Fruit fly (Drosophila melanogaster) whole organism, embryonic: ENCODE results near the gene CG13670.

Source experiments
- CG11695 ChIP-seq: fragments of 200-800 bp; sonication (Bioruptor generic); IDR thresholded peaks from 3 replicates; pipeline ENCODE4 v1.3.6; 2022; ENCODE audit warnings: missing biosample characterization, missing genetic modification characterization
- CG11696 ChIP-seq: fragments of 200-800 bp; sonication (Bioruptor generic); IDR thresholded peaks from 2 replicates; pipeline ENCODE4 v1.3.6; 2022; ENCODE audit warnings: missing biosample characterization, missing genetic modification characterization
- CG12659 ChIP-seq: fragments of 200-800 bp; sonication (Bioruptor generic); optimal IDR thresholded peaks from 3 replicates; lab custom pipeline; 2017; ENCODE audit warnings: mild to moderate bottlenecking, missing biosample characterization, missing genetic modification reagents, missing genetic modification characterization
- CG12769 ChIP-seq: fragments of 200-800 bp; sonication (Bioruptor generic); optimal IDR thresholded peaks from 2 replicates; lab custom pipeline; 2019; ENCODE audit warnings: missing biosample characterization, mild to moderate bottlenecking, missing genetic modification characterization, moderate library complexity
- CG1529 ChIP-seq: fragments of 200-800 bp; sonication (Bioruptor generic); optimal IDR thresholded peaks from 3 replicates; lab custom pipeline; 2018; ENCODE audit warnings: missing biosample characterization, missing genetic modification characterization
- CG15514 ChIP-seq: fragments of 200-800 bp; sonication (Bioruptor generic); optimal IDR thresholded peaks from 3 replicates; lab custom pipeline; 2017; ENCODE audit warnings: missing biosample characterization, missing genetic modification characterization, mild to moderate bottlenecking, moderate library complexity, missing genetic modification reagents
- CG17359 ChIP-seq: fragments of 200-800 bp; sonication (Bioruptor generic); optimal IDR thresholded peaks from 3 replicates; lab custom pipeline; 2018; ENCODE audit warnings: missing biosample characterization, mild to moderate bottlenecking, missing genetic modification characterization, moderate library complexity
- CG18476 ChIP-seq: fragments of 200-800 bp; sonication (Bioruptor generic); optimal IDR thresholded peaks from 2 replicates; lab custom pipeline; 2016; ENCODE audit warnings: missing biosample characterization, mild to moderate bottlenecking, missing genetic modification characterization
- CG2120 ChIP-seq: fragments of 200-800 bp; sonication (Bioruptor generic); optimal IDR thresholded peaks from 3 replicates; lab custom pipeline; 2016; ENCODE audit warnings: missing biosample characterization, missing genetic modification characterization
- CG2129 ChIP-seq: fragments of 200-800 bp; sonication (Bioruptor generic); IDR thresholded peaks from 2 replicates; pipeline ENCODE4 v1.3.6; 2022; ENCODE audit warnings: missing biosample characterization, missing genetic modification characterization; ENCODE audit not compliant: partially characterized antibody
- CG2199 ChIP-seq: fragments of 200-800 bp; sonication (Bioruptor generic); IDR thresholded peaks from 3 replicates; pipeline ENCODE4 v1.3.6; 2022; ENCODE audit warnings: missing biosample characterization, missing genetic modification characterization
- CG2712 ChIP-seq: fragments of 200-800 bp; optimal IDR thresholded peaks from 3 replicates; lab custom pipeline; 2019; ENCODE audit warnings: missing biosample characterization, mild to moderate bottlenecking, missing genetic modification characterization, moderate library complexity
- CG34422 ChIP-seq: fragments of 200-800 bp; sonication (Bioruptor generic); IDR thresholded peaks from 3 replicates; pipeline ENCODE4 v1.3.6; 2022; ENCODE audit warnings: missing biosample characterization, missing genetic modification characterization
- CG4328 ChIP-seq: fragments of 200-800 bp; sonication (Bioruptor generic); optimal IDR thresholded peaks from 3 replicates; lab custom pipeline; 2017; ENCODE audit warnings: missing biosample characterization, missing genetic modification reagents, missing genetic modification characterization
- CG4360 ChIP-seq: fragments of 200-800 bp; sonication (Bioruptor generic); IDR thresholded peaks from 2 replicates; pipeline ENCODE4 v1.3.6; 2022; ENCODE audit warnings: missing biosample characterization, missing genetic modification characterization
- CG5953 ChIP-seq: fragments of 200-800 bp; sonication (Bioruptor generic); IDR thresholded peaks from 2 replicates; pipeline ENCODE4 v1.3.6; 2022; ENCODE audit warnings: missing biosample characterization, missing genetic modification characterization
- CG6254 ChIP-seq: fragments of 200-800 bp; sonication (Bioruptor generic); optimal IDR thresholded peaks from 3 replicates; lab custom pipeline; 2017; ENCODE audit warnings: mild to moderate bottlenecking, missing biosample characterization, missing genetic modification reagents, missing genetic modification characterization
- CG7839 ChIP-seq: fragments of 200-800 bp; sonication (Bioruptor generic); optimal IDR thresholded peaks from 3 replicates; lab custom pipeline; 2018; ENCODE audit warnings: missing biosample characterization, mild to moderate bottlenecking, missing genetic modification characterization, moderate library complexity
- CG8359 ChIP-seq: fragments of 200-800 bp; sonication (Bioruptor generic); optimal IDR thresholded peaks from 2 replicates; lab custom pipeline; 2017; ENCODE audit warnings: missing biosample characterization, mild to moderate bottlenecking, missing genetic modification characterization, borderline replicate concordance
- CG8478 ChIP-seq: fragments of >200 bp; optimal IDR thresholded peaks from 2 replicates; lab custom pipeline; 2018
- CG9215 ChIP-seq: fragments of 200-800 bp; sonication (Bioruptor generic); IDR thresholded peaks from 2 replicates; pipeline ENCODE4 v1.3.6; 2022; ENCODE audit warnings: missing biosample characterization, missing genetic modification characterization
- Dbx ChIP-seq: fragments of 200-800 bp; sonication (Bioruptor generic); IDR thresholded peaks from 3 replicates; pipeline ENCODE4 v1.3.6; 2022; ENCODE audit warnings: missing biosample characterization, missing genetic modification characterization
- Dip2 ChIP-seq: fragments of 200-800 bp; sonication (Bioruptor generic); IDR thresholded peaks from 2 replicates; pipeline ENCODE4 v1.3.6; 2022; ENCODE audit warnings: missing biosample characterization, missing genetic modification characterization
- Doc2 ChIP-seq: fragments of 200-800 bp; sonication (Bioruptor generic); IDR thresholded peaks from 2 replicates; pipeline ENCODE4 v1.3.6; 2022; ENCODE audit warnings: missing biosample characterization, missing genetic modification characterization
- E2f2 ChIP-seq: fragments of 200-800 bp; sonication (Bioruptor generic); IDR thresholded peaks from 2 replicates; pipeline ENCODE4 v1.3.6; 2022; ENCODE audit warnings: missing biosample characterization, missing genetic modification characterization
- Elba2 ChIP-seq: fragments of 200-800 bp; sonication (Bioruptor generic); optimal IDR thresholded peaks from 3 replicates; lab custom pipeline; 2016; ENCODE audit warnings: missing biosample characterization, missing genetic modification characterization
- HHEX ChIP-seq: fragments of 200-800 bp; sonication (Bioruptor generic); optimal IDR thresholded peaks from 3 replicates; lab custom pipeline; 2017; ENCODE audit warnings: missing biosample characterization, mild to moderate bottlenecking, missing genetic modification characterization, missing genetic modification reagents
- Kr ChIP-seq: fragments of 200-800 bp; sonication (Bioruptor generic); optimal IDR thresholded peaks from 2 replicates; lab custom pipeline; 2017; ENCODE audit warnings: missing biosample characterization, mild to moderate bottlenecking, missing genetic modification characterization
- Mad ChIP-seq: fragments of 200-800 bp; sonication (Bioruptor generic); optimal IDR thresholded peaks from 2 replicates; lab custom pipeline; 2016; ENCODE audit warnings: missing biosample characterization, missing genetic modification characterization
- Med ChIP-seq: fragments of 200-800 bp; sonication (Bioruptor generic); peaks from one replicate; lab custom pipeline; 2016; ENCODE audit warnings: missing biosample characterization, missing genetic modification characterization, mild to moderate bottlenecking, inconsistent platforms, moderate library complexity
- Sry-β ChIP-seq: fragments of 200-800 bp; sonication (Bioruptor generic); optimal IDR thresholded peaks from 2 replicates; lab custom pipeline; 2018; ENCODE audit warnings: missing biosample characterization, mild to moderate bottlenecking, missing genetic modification characterization, moderate library complexity
- Xbp1 ChIP-seq: fragments of 200-800 bp; sonication (Bioruptor generic); optimal IDR thresholded peaks from 3 replicates; lab custom pipeline; 2016; ENCODE audit warnings: missing biosample characterization, mild to moderate bottlenecking, missing genetic modification characterization
- aop ChIP-seq: fragments of 200-800 bp; sonication (Bioruptor generic); IDR thresholded peaks from 2 replicates; pipeline ENCODE4 v1.3.6; 2022; ENCODE audit warnings: missing biosample characterization, missing genetic modification characterization
- ash1 ChIP-seq: fragments of 200-800 bp; sonication (Bioruptor generic); optimal IDR thresholded peaks from 2 replicates; lab custom pipeline; 2018; ENCODE audit warnings: missing biosample characterization, mild to moderate bottlenecking, missing genetic modification characterization
- croc ChIP-seq: fragments of 200-800 bp; sonication (Bioruptor generic); conservative IDR thresholded peaks from 3 replicates; pipeline ENCODE4 v1.3.6; 2022; ENCODE audit warnings: missing biosample characterization, missing genetic modification characterization
- dimm ChIP-seq: fragments of 200-800 bp; sonication (Bioruptor generic); IDR thresholded peaks from 2 replicates; pipeline ENCODE4 v1.3.6; 2022; ENCODE audit warnings: missing biosample characterization, missing genetic modification characterization
- dmrt11E ChIP-seq: fragments of 200-800 bp; sonication (Bioruptor generic); optimal IDR thresholded peaks from 3 replicates; lab custom pipeline; 2018; ENCODE audit warnings: missing biosample characterization, mild to moderate bottlenecking, missing genetic modification characterization, moderate library complexity
- eyg ChIP-seq: fragments of 200-800 bp; sonication (Bioruptor generic); optimal IDR thresholded peaks from 3 replicates; lab custom pipeline; 2016; ENCODE audit warnings: missing biosample characterization, missing genetic modification characterization
- fd96Cb ChIP-seq: fragments of 200-800 bp; sonication (Bioruptor generic); optimal IDR thresholded peaks from 2 replicates; lab custom pipeline; 2018; ENCODE audit warnings: missing biosample characterization, mild to moderate bottlenecking, missing genetic modification characterization, moderate library complexity
- gcm2 ChIP-seq: fragments of 200-800 bp; sonication (Bioruptor generic); optimal IDR thresholded peaks from 2 replicates; lab custom pipeline; 2016; ENCODE audit warnings: missing biosample characterization, missing genetic modification characterization
- gsb ChIP-seq: fragments of 200-800 bp; sonication (Bioruptor generic); IDR thresholded peaks from 2 replicates; pipeline ENCODE4 v1.3.6; 2022; ENCODE audit warnings: missing biosample characterization, missing genetic modification characterization
- ind ChIP-seq: fragments of 200-800 bp; sonication (Bioruptor generic); optimal IDR thresholded peaks from 3 replicates; lab custom pipeline; 2016; ENCODE audit warnings: missing biosample characterization, missing genetic modification characterization
- jing ChIP-seq: fragments of 200-800 bp; sonication (Bioruptor generic); optimal IDR thresholded peaks from 2 replicates; lab custom pipeline; 2018; ENCODE audit warnings: missing biosample characterization, mild to moderate bottlenecking, missing genetic modification characterization
- onecut ChIP-seq: fragments of 200-800 bp; sonication (Bioruptor generic); IDR thresholded peaks from 2 replicates; pipeline ENCODE4 v1.3.6; 2022; ENCODE audit warnings: missing biosample characterization, missing genetic modification characterization
- pnt ChIP-seq: fragments of 200-800 bp; sonication (Bioruptor generic); optimal IDR thresholded peaks from 3 replicates; lab custom pipeline; 2016; ENCODE audit warnings: missing biosample characterization, missing genetic modification characterization
- seq ChIP-seq: fragments of 200-800 bp; sonication (Bioruptor generic); IDR thresholded peaks from 2 replicates; pipeline ENCODE4 v1.3.6; 2022; ENCODE audit warnings: missing biosample characterization, missing genetic modification characterization
- slbo ChIP-seq: fragments of 200-800 bp; sonication (Bioruptor generic); IDR thresholded peaks from 2 replicates; pipeline ENCODE4 v1.3.6; 2022; ENCODE audit warnings: missing biosample characterization, missing genetic modification characterization
- slp2 ChIP-seq: fragments of 200-800 bp; sonication (Bioruptor generic); optimal IDR thresholded peaks from 2 replicates; lab custom pipeline; 2016; ENCODE audit warnings: missing biosample characterization, missing genetic modification characterization
- tin ChIP-seq: fragments of 200-800 bp; sonication (Bioruptor generic); optimal IDR thresholded peaks from 3 replicates; lab custom pipeline; 2016; ENCODE audit warnings: missing biosample characterization, missing genetic modification characterization
- tio ChIP-seq: fragments of 200-800 bp; sonication (Bioruptor generic); optimal IDR thresholded peaks from 2 replicates; lab custom pipeline; 2017; ENCODE audit warnings: missing biosample characterization, missing genetic modification characterization, inconsistent platforms
- usp ChIP-seq: fragments of >200 bp; optimal IDR thresholded peaks from 2 replicates; lab custom pipeline; 2017; ENCODE audit warnings: missing biosample characterization, missing genetic modification characterization
- zfh2 ChIP-seq: fragments of 200-800 bp; sonication (Bioruptor generic); optimal IDR thresholded peaks from 2 replicates; lab custom pipeline; 2016; ENCODE audit warnings: missing biosample characterization, missing genetic modification characterization

CG13670 gene

DNA sequence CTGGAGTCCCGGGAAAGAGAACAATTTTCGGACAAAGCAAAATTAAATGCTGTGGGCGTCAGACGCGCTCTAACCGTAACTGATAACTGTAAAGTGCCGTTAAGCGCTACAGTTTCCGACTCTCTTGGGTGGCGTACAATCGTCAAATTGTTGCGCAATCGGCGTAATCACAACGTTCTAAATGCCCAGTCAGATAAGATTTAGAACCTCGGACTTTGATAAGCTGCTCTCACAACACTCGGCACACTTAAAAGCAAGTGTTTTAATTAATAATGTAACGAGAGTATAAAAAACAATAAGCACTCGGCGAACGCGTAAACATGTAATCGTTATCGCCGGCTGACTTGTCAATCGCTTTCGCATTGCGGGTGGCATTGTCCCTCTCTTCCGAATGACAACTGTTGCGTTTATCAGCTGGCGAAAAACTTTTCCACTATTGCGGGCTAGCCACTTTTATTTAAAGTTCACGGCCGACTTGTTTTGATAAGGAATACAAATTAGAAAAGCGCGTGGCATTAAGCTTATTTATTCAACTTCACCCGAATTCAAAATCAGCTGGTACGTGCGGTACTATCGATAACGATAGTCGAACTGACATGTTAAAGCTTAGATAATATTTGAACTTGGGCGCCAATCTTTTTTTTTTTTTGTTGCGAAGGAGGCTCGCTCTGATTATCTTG is 38.4 kb downstream of the CG13670 start (continued):
- no peak for TF ChIP-seq Dip2 (GFP tag; lab: Robert Waterston, UW)
- no peak for TF ChIP-seq eyg (GFP tag; lab: Kevin White, UChicago)
- TF ChIP-seq jing (GFP tag; lab: Kevin White, UChicago) = no peak
- peak; percentile 48; the same call in 1 of the 3 replicates for TF ChIP-seq CG34422 (GFP tag; lab: Robert Waterston, UW)
- no peak for TF ChIP-seq Mad (GFP tag; lab: Kevin White, UChicago)
- no peak for TF ChIP-seq CG18476 (GFP tag; lab: Kevin White, UChicago)
- no peak for TF ChIP-seq gsb (GFP tag; lab: Robert Waterston, UW)
- no peak for TF ChIP-seq CG5953 (GFP tag; lab: Robert Waterston, UW)
- no peak for TF ChIP-seq CG1529 (GFP tag; lab: Kevin White, UChicago)
- TF ChIP-seq Doc2 (GFP tag; lab: Robert Waterston, UW) = no peak
- TF ChIP-seq CG2129 (GFP tag; lab: Robert Waterston, UW) = no peak; the same call in 1 of the 2 replicates
- no peak for TF ChIP-seq CG7839 (tag; lab: Kevin White, UChicago)
- no peak for TF ChIP-seq Sry-β
- no peak for TF ChIP-seq slbo (GFP tag; lab: Robert Waterston, UW)
- TF ChIP-seq onecut = no peak
- TF ChIP-seq CG4360 (GFP tag; lab: Robert Waterston, UW) = no peak
- TF ChIP-seq dimm (GFP tag; lab: Robert Waterston, UW) = no peak
- no peak for TF ChIP-seq CG2120 (GFP tag; lab: Kevin White, UChicago)
- no peak for TF ChIP-seq tin
- TF ChIP-seq ind (GFP tag; lab: Kevin White, UChicago) = no peak
- TF ChIP-seq CG9215 (GFP tag; lab: Robert Waterston, UW) = no peak
- TF ChIP-seq Xbp1 (GFP tag; lab: Kevin White, UChicago) = no peak
- no peak for TF ChIP-seq CG12769
- no peak for TF ChIP-seq Kr (GFP tag; lab: Kevin White, UChicago)
- TF ChIP-seq CG11695 = no peak; the same call in 2 of the 3 replicates
- TF ChIP-seq CG4328 (GFP tag; lab: Kevin White, UChicago) = no peak
- peak; percentile 58 for TF ChIP-seq Med (GFP tag; lab: Kevin White, UChicago)
- TF ChIP-seq CG2199 = no peak
- no peak for TF ChIP-seq dmrt11E (tag; lab: Kevin White, UChicago)
- no peak for TF ChIP-seq Elba2 (GFP tag; lab: Kevin White, UChicago)
- TF ChIP-seq slp2 (GFP tag; lab: Kevin White, UChicago) = no peak
- no peak for TF ChIP-seq CG17359 (tag; lab: Kevin White, UChicago)
- TF ChIP-seq fd96Cb (tag; lab: Kevin White, UChicago) = no peak
- no peak for TF ChIP-seq seq (GFP tag; lab: Robert Waterston, UW)
- TF ChIP-seq CG11696 (GFP tag; lab: Robert Waterston, UW) = no peak
- TF ChIP-seq CG12659 = no peak
- no peak for TF ChIP-seq usp
- no peak for TF ChIP-seq gcm2 (GFP tag; lab: Kevin White, UChicago)
- no peak for TF ChIP-seq CG6254 (GFP tag; lab: Kevin White, UChicago)
- TF ChIP-seq croc (GFP tag; lab: Robert Waterston, UW) = no peak
- TF ChIP-seq tio = no peak
- no peak for TF ChIP-seq CG2712 (tag; lab: Kevin White, UChicago)
- no peak for TF ChIP-seq CG8359
- TF ChIP-seq ash1 (GFP tag; lab: Kevin White, UChicago) = no peak
- TF ChIP-seq Dbx (GFP tag; lab: Robert Waterston, UW) = no peak
- TF ChIP-seq HHEX = no peak
- no peak for TF ChIP-seq zfh2 (GFP tag; lab: Kevin White, UChicago)
- no peak for TF ChIP-seq CG15514
- peak; percentile 88 for TF ChIP-seq E2f2 (GFP tag; lab: Robert Waterston, UW)
- TF ChIP-seq pnt (GFP tag; lab: Kevin White, UChicago) = no peak
- TF ChIP-seq aop (GFP tag; lab: Robert Waterston, UW) = no peak
- no peak for TF ChIP-seq CG8478 (lab: Kevin White, UChicago)
